Worm (Caenorhabditis elegans) whole organism, late embryonic: ENCODE data around the gene srp-6.

ENCODE experiments used
- C38D4.7 ChIP-seq: fragments of 200-800 bp; sonication (Bioruptor generic); optimal IDR thresholded peaks from 2 replicates; lab custom pipeline; 2018; ENCODE audit warnings: mild to moderate bottlenecking, missing genetic modification characterization, moderate library complexity, missing compliant biosample characterization
- K09A11.1 ChIP-seq: sonication (generic microtip); optimal IDR thresholded peaks from 2 replicates; lab custom pipeline; 2017; ENCODE audit warnings: antibody characterized with exemption, mild to moderate bottlenecking, missing genetic modification characterization, missing compliant biosample characterization; ENCODE audit not compliant: insufficient read depth
- T23F11.4 ChIP-seq: fragments of 200-800 bp; sonication (Bioruptor generic); optimal IDR thresholded peaks from 2 replicates; lab custom pipeline; 2018; ENCODE audit warnings: mild to moderate bottlenecking, missing genetic modification characterization, missing compliant biosample characterization
- Y22D7AL.16 ChIP-seq: sonication (generic microtip); optimal IDR thresholded peaks from 2 replicates; lab custom pipeline; 2016; ENCODE audit warnings: missing genetic modification characterization, missing compliant biosample characterization
- ahr-1 ChIP-seq: sonication (generic microtip); optimal IDR thresholded peaks from 2 replicates; lab custom pipeline; 2016; ENCODE audit warnings: missing genetic modification characterization, missing compliant biosample characterization
- ama-1 ChIP-seq: fragments of 150-350 bp; optimal IDR thresholded peaks from 2 replicates; lab custom pipeline; 2014
- ceh-14 ChIP-seq: sonication (generic microtip); optimal IDR thresholded peaks from 2 replicates; lab custom pipeline; 2016; ENCODE audit warnings: missing genotype, missing genetic modification characterization, missing compliant biosample characterization
- ceh-30 ChIP-seq: fragments of 150-350 bp; optimal IDR thresholded peaks from 2 replicates; lab custom pipeline; 2014; ENCODE audit warnings: missing biosample characterization, missing genetic modification characterization
- ceh-45 ChIP-seq: fragments of 200-800 bp; sonication (Bioruptor generic); IDR thresholded peaks from 2 replicates; pipeline ENCODE4 v1.3.6; 2022; ENCODE audit warnings: missing genetic modification reagents, missing genetic modification characterization, missing compliant biosample characterization
- ceh-6 ChIP-seq: fragments of 200-800 bp; sonication (Bioruptor generic); optimal IDR thresholded peaks from 2 replicates; lab custom pipeline; 2018; ENCODE audit warnings: mild to moderate bottlenecking, missing genetic modification characterization, missing compliant biosample characterization
- ceh-9 ChIP-seq: sonication (generic microtip); optimal IDR thresholded peaks from 2 replicates; lab custom pipeline; 2016; ENCODE audit warnings: mild to moderate bottlenecking, missing genetic modification characterization, inconsistent platforms, missing compliant biosample characterization
- che-1 ChIP-seq: sonication (generic microtip); optimal IDR thresholded peaks from 2 replicates; lab custom pipeline; 2016; ENCODE audit warnings: mild to moderate bottlenecking, missing genetic modification characterization, missing compliant biosample characterization
- dmd-4 ChIP-seq: sonication (generic microtip); optimal IDR thresholded peaks from 2 replicates; lab custom pipeline; 2016; ENCODE audit warnings: borderline replicate concordance, missing genetic modification characterization, missing compliant biosample characterization
- elt-2 ChIP-seq: sonication (generic microtip); optimal IDR thresholded peaks from 2 replicates; lab custom pipeline; 2016; ENCODE audit warnings: missing genetic modification reagents, missing genetic modification characterization, missing compliant biosample characterization
- elt-4 ChIP-seq: sonication (generic microtip); optimal IDR thresholded peaks from 2 replicates; lab custom pipeline; 2016; ENCODE audit warnings: missing genetic modification characterization, missing compliant biosample characterization
- ets-4 ChIP-seq: sonication (generic microtip); optimal IDR thresholded peaks from 2 replicates; lab custom pipeline; 2016; ENCODE audit warnings: missing genetic modification characterization, missing compliant biosample characterization
- fkh-10 ChIP-seq: fragments of 150-350 bp; optimal IDR thresholded peaks from 2 replicates; lab custom pipeline; 2014; ENCODE audit warnings: missing biosample characterization, missing genetic modification reagents, missing genetic modification characterization
- hlh-13 ChIP-seq: fragments of 200-800 bp; sonication (Bioruptor generic); optimal IDR thresholded peaks from 2 replicates; lab custom pipeline; 2018; ENCODE audit warnings: mild to moderate bottlenecking, missing genetic modification characterization, missing compliant biosample characterization
- hlh-30 ChIP-seq: sonication (generic microtip); optimal IDR thresholded peaks from 2 replicates; lab custom pipeline; 2017; ENCODE audit warnings: antibody characterized with exemption, missing genetic modification characterization, missing compliant biosample characterization; ENCODE audit not compliant: insufficient read depth
- lin-11 ChIP-seq: fragments of 200-800 bp; sonication (Bioruptor generic); optimal IDR thresholded peaks from 2 replicates; lab custom pipeline; 2018; ENCODE audit warnings: mild to moderate bottlenecking, missing genetic modification characterization, missing compliant biosample characterization
- madf-2 ChIP-seq: sonication (generic microtip); optimal IDR thresholded peaks from 2 replicates; lab custom pipeline; 2017; ENCODE audit warnings: missing genetic modification characterization, missing compliant biosample characterization
- nfya-1 ChIP-seq: sonication (generic microtip); optimal IDR thresholded peaks from 2 replicates; lab custom pipeline; 2017; ENCODE audit warnings: missing genetic modification characterization, mild to moderate bottlenecking, missing compliant biosample characterization, antibody characterized with exemption, moderate library complexity
- nhr-232 ChIP-seq: sonication (generic microtip); optimal IDR thresholded peaks from 2 replicates; lab custom pipeline; 2016; ENCODE audit warnings: missing genetic modification characterization, missing compliant biosample characterization
- odd-2 ChIP-seq: sonication (generic microtip); optimal IDR thresholded peaks from 2 replicates; lab custom pipeline; 2017; ENCODE audit warnings: antibody characterized with exemption, mild to moderate bottlenecking, missing genetic modification characterization, missing compliant biosample characterization
- pha-2 ChIP-seq: sonication (generic microtip); optimal IDR thresholded peaks from 2 replicates; lab custom pipeline; 2017; ENCODE audit warnings: mild to moderate bottlenecking, missing genetic modification characterization, missing compliant biosample characterization
- pha-4 ChIP-seq: fragments of 150-350 bp; optimal IDR thresholded peaks from 2 replicates; lab custom pipeline; 2018; ENCODE audit warnings: missing biosample characterization, missing genetic modification reagents, missing genetic modification characterization
- pros-1 ChIP-seq: fragments of 150-350 bp; optimal IDR thresholded peaks from 2 replicates; lab custom pipeline; 2014; ENCODE audit warnings: missing biosample characterization, missing genetic modification reagents, missing genetic modification characterization
- sox-4 ChIP-seq: sonication (generic microtip); optimal IDR thresholded peaks from 2 replicates; lab custom pipeline; 2017; ENCODE audit warnings: mild to moderate bottlenecking, missing genetic modification characterization, inconsistent platforms, missing compliant biosample characterization
- tbx-7 ChIP-seq: sonication (generic microtip); optimal IDR thresholded peaks from 2 replicates; lab custom pipeline; 2016; ENCODE audit warnings: missing genotype, missing genetic modification characterization, missing compliant biosample characterization
- unc-42 ChIP-seq: sonication (generic microtip); optimal IDR thresholded peaks from 2 replicates; lab custom pipeline; 2016; ENCODE audit warnings: missing genotype, missing genetic modification characterization, missing compliant biosample characterization
- zip-5 ChIP-seq: sonication (generic microtip); optimal IDR thresholded peaks from 2 replicates; lab custom pipeline; 2016; ENCODE audit warnings: missing genetic modification characterization, missing compliant biosample characterization

srp-6 gene

ce11 chrV:7415780-7416428 lies 30.0 kb upstream of the srp-6 start, which contains the start of gene F18E3.13:
TSS of gene F18E3.13 (plus strand) at chrV:7416164.
- no peak for TF ChIP-seq T23F11.4
- no peak for TF ChIP-seq unc-42 (tag; lab: Kevin White, UChicago)
- TF ChIP-seq pha-4 (tag; lab: Kevin White, UChicago): no peak
- no peak for TF ChIP-seq C38D4.7 (GFP tag; lab: Kevin White, UChicago)
- TF ChIP-seq dmd-4 (tag; lab: Kevin White, UChicago): no peak
- TF ChIP-seq ahr-1 (tag; lab: Kevin White, UChicago): no peak
- no peak for TF ChIP-seq ama-1 (lab: Kevin White, UChicago)
- no peak for TF ChIP-seq Y22D7AL.16 (tag; lab: Kevin White, UChicago)
- no peak for TF ChIP-seq che-1 (tag; lab: Kevin White, UChicago)
- no peak for TF ChIP-seq hlh-13 (GFP tag; lab: Kevin White, UChicago)
- TF ChIP-seq fkh-10 (GFP tag; lab: Kevin White, UChicago): no peak
- no peak for TF ChIP-seq zip-5 (tag; lab: Kevin White, UChicago)
- no peak for TF ChIP-seq ceh-9 (tag; lab: Kevin White, UChicago)

DNA sequence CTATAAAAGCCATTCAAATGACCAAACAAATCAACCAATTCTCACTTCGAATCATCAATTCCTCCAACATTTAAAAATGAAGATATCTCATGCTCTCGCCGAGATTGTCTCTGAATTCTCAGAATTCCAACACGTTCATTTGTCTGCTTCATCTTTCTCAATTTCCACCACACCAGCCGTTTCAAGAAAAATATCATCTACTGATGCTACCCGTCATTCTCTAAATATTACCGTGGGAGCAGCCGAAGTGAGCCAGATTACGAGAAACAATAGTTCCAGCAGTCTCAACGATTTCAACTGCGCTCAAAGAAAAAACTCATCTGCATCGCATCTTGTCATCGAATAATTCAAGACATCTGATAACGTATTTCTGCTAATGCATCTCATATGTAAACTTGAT lies 29.0 kb upstream of the srp-6 start, which contains the start of gene F18E3.12:
Gene F18E3.12, plus strand, starts transcription at position 77 of the 400 bp plus-strand sequence.
- TF ChIP-seq dmd-4 (tag; lab: Kevin White, UChicago) (no peak), elt-2 (tag; lab: Kevin White, UChicago) (no peak), pha-2 (tag; lab: Kevin White, UChicago) (no peak), ceh-45 (GFP tag; lab: Robert Waterston, UW) (no peak), ceh-30 (tag; lab: Kevin White, UChicago) (no peak), ceh-14 (tag; lab: Kevin White, UChicago) (no peak), ets-4 (tag; lab: Kevin White, UChicago) (no peak), ceh-6 (GFP tag; lab: Kevin White, UChicago) (no peak), madf-2 (no peak), ahr-1 (tag; lab: Kevin White, UChicago) (no peak), elt-4 (no peak), unc-42 (tag; lab: Kevin White, UChicago) (no peak), pros-1 (tag; lab: Kevin White, UChicago) (no peak)

- TF ChIP-seq hlh-13 (GFP tag; lab: Kevin White, UChicago) (no peak), odd-2 (tag; lab: Kevin White, UChicago) (no peak), ets-4 (tag; lab: Kevin White, UChicago) (no peak), hlh-30 (tag; lab: Kevin White, UChicago) (no peak), sox-4 (tag; lab: Kevin White, UChicago) (no peak), nfya-1 (tag; lab: Kevin White, UChicago) (no peak), lin-11 (no peak)
These were observed 27.3 kb upstream of the srp-6 start, which contains the start of gene F18E3.11 for ce11 chrV:7413107-7413774. TSS of gene F18E3.11 (plus strand) at chrV:7413482.

ce11 chrV:7411695-7412094 lies 25.8 kb upstream of the srp-6 start, which contains the start of gene str-41:
TSS of gene str-41 (plus strand) at chrV:7411995.
- TF ChIP-seq hlh-30 (tag; lab: Kevin White, UChicago): no peak
- TF ChIP-seq tbx-7 (tag; lab: Kevin White, UChicago): no peak
- TF ChIP-seq nhr-232 (tag; lab: Kevin White, UChicago): no peak
- no peak for TF ChIP-seq K09A11.1 (tag; lab: Kevin White, UChicago)
